Fruit fly (Drosophila melanogaster): ENCODE results near the gene CG15534.

DNA sequence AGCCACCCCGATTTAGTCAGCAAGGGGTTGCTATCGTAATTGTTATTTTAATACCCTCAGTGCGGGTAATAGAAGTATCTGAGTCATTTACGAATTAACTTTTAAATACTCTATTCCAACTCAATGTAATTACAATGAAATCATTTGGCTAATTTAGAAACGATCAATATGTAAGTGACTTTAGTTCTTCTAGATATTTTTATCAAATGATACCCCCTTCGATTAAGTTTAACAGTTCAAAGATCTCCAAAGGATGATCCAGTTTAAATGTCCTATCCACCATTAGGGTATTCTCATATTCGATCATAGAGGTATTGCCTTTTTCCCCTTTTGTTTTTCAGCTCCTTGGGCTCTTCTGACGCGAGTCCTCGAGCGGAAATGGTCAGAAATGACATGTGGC lies 38.0 kb upstream of the CG15534 start:
- TF ChIP-seq psq (optimal IDR thresholded peaks at IDR 0.05) (no peak), h (optimal IDR thresholded peaks at IDR 0.05) (no peak), ttk (optimal IDR thresholded peaks at IDR 0.05) (no peak), Myc (optimal IDR thresholded peaks at IDR 0.05) (no peak), insv (optimal IDR thresholded peaks at IDR 0.05) (no peak)

All from Kc167 (cell line).